Fruit fly (Drosophila melanogaster): Measurements from ENCODE around the gene Rph.
A peak's percentile ranks its signal among the peaks of the same experiment; 100 is the strongest.

The Rph gene

DNA sequence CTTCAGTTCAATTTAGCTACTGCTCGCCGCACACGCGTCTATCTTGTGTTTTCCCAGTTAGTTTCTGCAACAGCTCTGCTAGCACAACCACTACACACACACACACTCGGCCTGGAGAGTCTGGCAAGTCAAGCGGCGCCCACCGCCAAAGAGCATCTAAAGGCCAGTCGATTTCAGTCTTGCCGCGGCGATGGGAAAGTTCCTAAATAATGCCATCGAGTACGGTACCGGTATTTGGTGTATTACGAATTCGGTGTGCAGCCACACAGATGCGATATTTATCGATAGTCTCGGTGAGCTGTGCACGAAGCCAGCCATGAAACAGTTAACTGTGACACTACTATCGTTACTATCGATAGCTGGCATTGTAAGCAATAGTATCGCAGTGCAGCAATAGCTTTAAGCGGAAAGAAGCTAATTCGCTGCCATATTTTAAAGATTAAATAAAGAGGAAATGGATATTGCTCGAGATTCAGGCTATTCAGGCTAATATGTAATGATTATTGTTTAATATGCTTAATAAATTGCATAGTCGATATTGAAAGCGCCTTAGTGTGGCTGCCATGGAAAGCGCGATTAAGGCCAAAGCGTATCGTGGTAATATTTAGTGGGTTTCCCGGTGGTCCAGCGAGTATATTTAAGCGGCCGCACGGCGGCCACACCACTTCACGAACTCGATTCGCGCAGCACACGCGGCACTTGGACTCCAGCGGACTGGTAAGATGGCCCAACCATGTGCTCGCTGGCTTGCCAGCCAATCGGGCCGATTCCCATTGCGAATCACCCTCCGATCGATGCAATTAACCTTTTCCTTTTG, 12.5 kb downstream of the Rph start, which contains the start of gene stx (continued):
- TF ChIP-seq CG9797 (GFP tag; optimal IDR thresholded peaks at IDR 0.05) (peak; percentile 99), Fer2 (tag; optimal IDR thresholded peaks at IDR 0.05) (no peak), CG17829 (tag; optimal IDR thresholded peaks at IDR 0.05) (peak; percentile 10), h (optimal IDR thresholded peaks at IDR 0.05) (no peak), exex (tag; optimal IDR thresholded peaks at IDR 0.05) (peak; percentile 9), C15 (GFP tag; IDR thresholded peaks at IDR 0.05) (no peak), pros (GFP tag; optimal IDR thresholded peaks at IDR 0.05) (no peak), Doc2 (GFP tag; IDR thresholded peaks at IDR 0.05) (no peak), ERR (GFP tag; optimal IDR thresholded peaks at IDR 0.05) (no peak), aop (GFP tag; IDR thresholded peaks at IDR 0.05) (0 out of 2 replicates have a peak, but pooled peaks have one; percentile 29), rib (GFP tag; IDR thresholded peaks at IDR 0.05) (peak; percentile 71; the same call in 1 of the 2 replicates), Sox102F (GFP tag; optimal IDR thresholded peaks at IDR 0.05) (no peak), CG10462 (GFP tag; optimal IDR thresholded peaks at IDR 0.05) (no peak), hbn (GFP tag; IDR thresholded peaks at IDR 0.05; ENCODE audit: partially characterized antibody) (peak; percentile 92), CG4360 (GFP tag; IDR thresholded peaks at IDR 0.05) (peak; percentile 47; the same call in 1 of the 2 replicates), CG8765 (GFP tag; IDR thresholded peaks at IDR 0.05) (no peak), pzg (GFP tag; optimal IDR thresholded peaks at IDR 0.05) (peak; percentile 96), CG1647 (GFP tag; optimal IDR thresholded peaks at IDR 0.05) (no peak), Poxn (GFP tag; IDR thresholded peaks at IDR 0.05) (no peak), danr (GFP tag; IDR thresholded peaks at IDR 0.05) (no peak), PHDP (tag; optimal IDR thresholded peaks at IDR 0.05) (no peak), sima (GFP tag; optimal IDR thresholded peaks at IDR 0.05) (no peak), Mrtf (GFP tag; IDR thresholded peaks at IDR 0.05) (peak; percentile 54; the same call in 1 of the 3 replicates), oc (tag; optimal IDR thresholded peaks at IDR 0.05) (no peak), chif (GFP tag; optimal IDR thresholded peaks at IDR 0.05) (no peak), Asciz (GFP tag; optimal IDR thresholded peaks at IDR 0.05) (peak; percentile 34), MESR4 (GFP tag; optimal IDR thresholded peaks at IDR 0.05) (peak; percentile 85), CG2116 (GFP tag; optimal IDR thresholded peaks at IDR 0.05) (peak; percentile 84), grn (GFP tag; optimal IDR thresholded peaks at IDR 0.05) (peak; percentile 3), dati (GFP tag; IDR thresholded peaks at IDR 0.05) (no peak), chm (GFP tag; IDR thresholded peaks at IDR 0.05) (peak; percentile 82), CG17385 (GFP tag; optimal IDR thresholded peaks at IDR 0.05) (peak; percentile 47), pnt (GFP tag; optimal IDR thresholded peaks at IDR 0.05) (no peak), CG2202 (tag; optimal IDR thresholded peaks at IDR 0.05) (no peak), CG6254 (GFP tag; optimal IDR thresholded peaks at IDR 0.05) (no peak), grau (tag; optimal IDR thresholded peaks at IDR 0.05) (peak; percentile 2), dmrt99B (tag; optimal IDR thresholded peaks at IDR 0.05) (peak; percentile 11), sd (tag; optimal IDR thresholded peaks at IDR 0.05) (no peak), CG34224 (GFP tag; IDR thresholded peaks at IDR 0.05; ENCODE audit: partially characterized antibody) (peak; percentile 94), lilli (GFP tag; optimal IDR thresholded peaks at IDR 0.05) (no peak), lov (optimal IDR thresholded peaks at IDR 0.05) (no peak), lov (GFP tag; IDR thresholded peaks at IDR 0.05) (0 out of 3 replicates have a peak, but pooled peaks have one; percentile 52), tin (GFP tag; optimal IDR thresholded peaks at IDR 0.05) (no peak), gfzf (GFP tag; optimal IDR thresholded peaks at IDR 0.05) (peak; percentile 97), lola (GFP tag; optimal IDR thresholded peaks at IDR 0.05) (peak in 1 of 3 experiments; percentile 18), E2f2 (GFP tag; IDR thresholded peaks at IDR 0.05) (peak; percentile 48; the same call in 1 of the 2 replicates), CG12744 (GFP tag; optimal IDR thresholded peaks at IDR 0.05) (no peak), dysf (GFP tag; IDR thresholded peaks at IDR 0.05) (no peak), CG42726 (GFP tag; IDR thresholded peaks at IDR 0.05; ENCODE audit: partially characterized antibody) (peak; percentile 95)

Data from whole organism, embryonic.